Fruit fly (Drosophila melanogaster) whole organism, embryonic: ENCODE results near the gene Atg12.

Experiments
- Ada2b ChIP-seq: fragments of 200-800 bp; sonication (Bioruptor generic); IDR thresholded peaks from 2 replicates; pipeline ENCODE4 v1.3.6; 2022; ENCODE audit warnings: missing biosample characterization, missing genetic modification characterization
- B-H1 ChIP-seq: fragments of 200-800 bp; sonication (Bioruptor generic); IDR thresholded peaks from 3 replicates; pipeline ENCODE4 v1.3.6; 2022; ENCODE audit warnings: missing biosample characterization, missing genetic modification characterization
- B-H2 ChIP-seq: fragments of 200-800 bp; sonication (Bioruptor generic); optimal IDR thresholded peaks from 2 replicates; lab custom pipeline; 2018; ENCODE audit warnings: missing biosample characterization, mild to moderate bottlenecking, missing genetic modification characterization
- Bdp1 ChIP-seq: fragments of 200-800 bp; sonication (Bioruptor generic); optimal IDR thresholded peaks from 3 replicates; lab custom pipeline; 2016; ENCODE audit warnings: missing biosample characterization, missing genetic modification characterization
- C15 ChIP-seq: fragments of 200-800 bp; sonication (Bioruptor generic); IDR thresholded peaks from 3 replicates; pipeline ENCODE4 v1.3.6; 2022; ENCODE audit warnings: missing biosample characterization, missing genetic modification characterization
- CG10565 ChIP-seq: fragments of 200-800 bp; sonication (Bioruptor generic); optimal IDR thresholded peaks from 3 replicates; lab custom pipeline; 2016; ENCODE audit warnings: missing biosample characterization, mild to moderate bottlenecking, missing genetic modification characterization
- CG11398 ChIP-seq: fragments of 200-800 bp; sonication (Bioruptor generic); optimal IDR thresholded peaks from 2 replicates; lab custom pipeline; 2016; ENCODE audit warnings: missing biosample characterization, missing genetic modification characterization
- CG12104 ChIP-seq: fragments of 200-800 bp; sonication (Bioruptor generic); optimal IDR thresholded peaks from 3 replicates; lab custom pipeline; 2016; ENCODE audit warnings: missing biosample characterization, missing genetic modification characterization
- CG1233 ChIP-seq: fragments of 200-800 bp; sonication (Bioruptor generic); optimal IDR thresholded peaks from 4 replicates; lab custom pipeline; 2018; ENCODE audit warnings: missing biosample characterization, mild to moderate bottlenecking, missing genetic modification characterization
- CG12659 ChIP-seq: fragments of 200-800 bp; sonication (Bioruptor generic); optimal IDR thresholded peaks from 3 replicates; lab custom pipeline; 2017; ENCODE audit warnings: mild to moderate bottlenecking, missing biosample characterization, missing genetic modification reagents, missing genetic modification characterization
- CG14441 ChIP-seq: fragments of 200-800 bp; sonication (Bioruptor generic); IDR thresholded peaks from 2 replicates; pipeline ENCODE4 v1.3.6; 2022; ENCODE audit warnings: missing biosample characterization, missing genetic modification characterization
- CG16815 ChIP-seq: fragments of 200-800 bp; sonication (Bioruptor generic); optimal IDR thresholded peaks from 3 replicates; lab custom pipeline; 2017; ENCODE audit warnings: missing biosample characterization, mild to moderate bottlenecking, missing genetic modification characterization
- CG17186 ChIP-seq: fragments of 200-800 bp; sonication (Bioruptor generic); optimal IDR thresholded peaks from 3 replicates; lab custom pipeline; 2017; ENCODE audit warnings: missing biosample characterization, missing genetic modification reagents, missing genetic modification characterization
- CG17385 ChIP-seq: fragments of 200-800 bp; sonication (Bioruptor generic); optimal IDR thresholded peaks from 3 replicates; lab custom pipeline; 2018; ENCODE audit warnings: missing biosample characterization, mild to moderate bottlenecking, missing genetic modification characterization
- CG2129 ChIP-seq: fragments of 200-800 bp; sonication (Bioruptor generic); IDR thresholded peaks from 2 replicates; pipeline ENCODE4 v1.3.6; 2022; ENCODE audit warnings: missing biosample characterization, missing genetic modification characterization; ENCODE audit not compliant: partially characterized antibody
- CG2199 ChIP-seq: fragments of 200-800 bp; sonication (Bioruptor generic); IDR thresholded peaks from 3 replicates; pipeline ENCODE4 v1.3.6; 2022; ENCODE audit warnings: missing biosample characterization, missing genetic modification characterization
- CG3281 ChIP-seq: fragments of 200-800 bp; sonication (Bioruptor generic); optimal IDR thresholded peaks from 3 replicates; lab custom pipeline; 2017; ENCODE audit warnings: missing biosample characterization, mild to moderate bottlenecking, missing genetic modification characterization
- CG33557 ChIP-seq: fragments of 200-800 bp; sonication (Bioruptor generic); optimal IDR thresholded peaks from 2 replicates; lab custom pipeline; 2019; ENCODE audit warnings: missing biosample characterization, mild to moderate bottlenecking, missing genetic modification characterization, moderate library complexity
- CG6654 ChIP-seq: fragments of 200-800 bp; sonication (Bioruptor generic); optimal IDR thresholded peaks from 2 replicates; lab custom pipeline; 2017; ENCODE audit warnings: missing biosample characterization, mild to moderate bottlenecking, missing genetic modification characterization
- CG6765 ChIP-seq: fragments of 200-800 bp; sonication (Bioruptor generic); optimal IDR thresholded peaks from 3 replicates; lab custom pipeline; 2017; ENCODE audit warnings: missing biosample characterization, mild to moderate bottlenecking, missing genetic modification characterization
- CG7963 ChIP-seq: fragments of 200-800 bp; sonication (Bioruptor generic); IDR thresholded peaks from 3 replicates; pipeline ENCODE4 v1.3.6; 2022; ENCODE audit warnings: missing biosample characterization, missing genetic modification characterization; ENCODE audit not compliant: partially characterized antibody
- CG7987 ChIP-seq: fragments of 200-800 bp; sonication (Bioruptor generic); optimal IDR thresholded peaks from 2 replicates; lab custom pipeline; 2018; ENCODE audit warnings: missing biosample characterization, mild to moderate bottlenecking, missing genetic modification characterization, moderate library complexity
- CG8290 ChIP-seq, 3 experiments: fragments of 200-800 bp; sonication (Bioruptor generic); optimal IDR thresholded peaks; 2 replicates each; lab custom pipeline; 2016 to 2019; ENCODE audit warnings: missing biosample characterization in 3 of 3, missing genetic modification characterization in 3 of 3, mild to moderate bottlenecking in 2 of 3, moderate library complexity in 1 of 3
- CG9609 ChIP-seq: fragments of 200-800 bp; sonication (Bioruptor generic); optimal IDR thresholded peaks from 3 replicates; lab custom pipeline; 2016; ENCODE audit warnings: missing biosample characterization, missing genetic modification characterization
- D ChIP-seq, 2 experiments: fragments of 200-800 bp in 1 of 2; fragments of >200 bp in 1 of 2; sonication (Bioruptor generic) in 1 of 2; optimal IDR thresholded peaks; 2 replicates in 1 of 2; 3 replicates in 1 of 2; lab custom pipeline; 2017; ENCODE audit warnings: mild to moderate bottlenecking in 1 of 2, missing biosample characterization in 1 of 2, missing genetic modification characterization in 1 of 2, missing genetic modification reagents in 1 of 2
- Dip3 ChIP-seq: fragments of 200-800 bp; sonication (Bioruptor generic); optimal IDR thresholded peaks from 3 replicates; lab custom pipeline; 2016; ENCODE audit warnings: missing biosample characterization, missing genetic modification characterization
- Dll ChIP-seq: fragments of 200-800 bp; sonication (Bioruptor generic); IDR thresholded peaks from 4 replicates; pipeline ENCODE4 v1.3.6; 2022; ENCODE audit warnings: missing biosample characterization, missing genetic modification characterization; ENCODE audit not compliant: partially characterized antibody
- Ets65A ChIP-seq: fragments of 200-800 bp; sonication (Bioruptor generic); peaks from one replicate; lab custom pipeline; 2016; ENCODE audit warnings: missing biosample characterization, missing genetic modification characterization
- HHEX ChIP-seq: fragments of 200-800 bp; sonication (Bioruptor generic); optimal IDR thresholded peaks from 3 replicates; lab custom pipeline; 2017; ENCODE audit warnings: missing biosample characterization, mild to moderate bottlenecking, missing genetic modification characterization, missing genetic modification reagents
- Hr39 ChIP-seq: fragments of >200 bp; optimal IDR thresholded peaks from 2 replicates; lab custom pipeline; 2017
- Hsf ChIP-seq: fragments of 200-800 bp; sonication (Bioruptor generic); optimal IDR thresholded peaks from 3 replicates; lab custom pipeline; 2016; ENCODE audit warnings: missing biosample characterization, missing genetic modification characterization
- Jarid2 ChIP-seq: fragments of 200-800 bp; sonication (Bioruptor generic); optimal IDR thresholded peaks from 3 replicates; lab custom pipeline; 2017; ENCODE audit warnings: mild to moderate bottlenecking, missing biosample characterization, missing genetic modification reagents, missing genetic modification characterization
- MBD-R2 ChIP-seq: fragments of 200-800 bp; sonication (Bioruptor generic); IDR thresholded peaks from 2 replicates; pipeline ENCODE4 v1.3.6; 2022; ENCODE audit warnings: missing biosample characterization, missing genetic modification characterization
- Mes4 ChIP-seq: fragments of 200-800 bp; sonication (Bioruptor generic); optimal IDR thresholded peaks from 2 replicates; lab custom pipeline; 2016; ENCODE audit warnings: missing biosample characterization, missing genetic modification characterization
- Ravus ChIP-seq: fragments of 200-800 bp; sonication (Bioruptor generic); IDR thresholded peaks from 2 replicates; pipeline ENCODE4 v1.3.6; 2022; ENCODE audit warnings: missing biosample characterization, missing genetic modification characterization
- Sin3A ChIP-seq: fragments of >200 bp; optimal IDR thresholded peaks from 2 replicates; lab custom pipeline; 2018
- Sox100B ChIP-seq: fragments of 200-800 bp; sonication (Bioruptor generic); optimal IDR thresholded peaks from 3 replicates; lab custom pipeline; 2018; ENCODE audit warnings: missing biosample characterization, mild to moderate bottlenecking, missing genetic modification characterization
- Taf1 ChIP-seq: fragments of 200-800 bp; sonication (Bioruptor generic); IDR thresholded peaks from 2 replicates; pipeline ENCODE4 v1.3.6; 2022; ENCODE audit warnings: missing biosample characterization, missing genetic modification characterization
- dmrt11E ChIP-seq: fragments of 200-800 bp; sonication (Bioruptor generic); optimal IDR thresholded peaks from 3 replicates; lab custom pipeline; 2018; ENCODE audit warnings: missing biosample characterization, mild to moderate bottlenecking, missing genetic modification characterization, moderate library complexity
- hbn ChIP-seq: fragments of 200-800 bp; sonication (Bioruptor generic); IDR thresholded peaks from 2 replicates; pipeline ENCODE4 v1.3.6; 2022; ENCODE audit warnings: missing biosample characterization, missing genetic modification characterization; ENCODE audit not compliant: partially characterized antibody
- nerfin-2 ChIP-seq: fragments of 200-800 bp; sonication (Bioruptor generic); IDR thresholded peaks from 2 replicates; pipeline ENCODE4 v1.3.6; 2022; ENCODE audit warnings: missing biosample characterization, missing genetic modification characterization; ENCODE audit not compliant: partially characterized antibody
- schlank ChIP-seq: fragments of 200-800 bp; sonication (Bioruptor generic); optimal IDR thresholded peaks from 2 replicates; lab custom pipeline; 2018; ENCODE audit warnings: missing biosample characterization, mild to moderate bottlenecking, missing genetic modification characterization
- slou ChIP-seq: fragments of 200-800 bp; sonication (Bioruptor generic); optimal IDR thresholded peaks from 3 replicates; lab custom pipeline; 2016; ENCODE audit warnings: missing biosample characterization, missing genetic modification characterization
- sna ChIP-seq: fragments of 200-800 bp; sonication (Bioruptor generic); IDR thresholded peaks from 2 replicates; pipeline ENCODE4 v1.3.6; 2022; ENCODE audit warnings: missing biosample characterization, missing genetic modification characterization; ENCODE audit not compliant: partially characterized antibody
- stc ChIP-seq: fragments of 200-800 bp; sonication (Bioruptor generic); IDR thresholded peaks from 2 replicates; pipeline ENCODE4 v1.3.6; 2022; ENCODE audit warnings: missing biosample characterization, missing genetic modification characterization
- tin ChIP-seq: fragments of 200-800 bp; sonication (Bioruptor generic); optimal IDR thresholded peaks from 3 replicates; lab custom pipeline; 2016; ENCODE audit warnings: missing biosample characterization, missing genetic modification characterization
- usp ChIP-seq: fragments of >200 bp; optimal IDR thresholded peaks from 2 replicates; lab custom pipeline; 2017; ENCODE audit warnings: missing biosample characterization, missing genetic modification characterization
- wek ChIP-seq: fragments of 200-800 bp; sonication (Bioruptor generic); optimal IDR thresholded peaks from 3 replicates; lab custom pipeline; 2018; ENCODE audit warnings: missing biosample characterization, mild to moderate bottlenecking, missing genetic modification characterization, moderate library complexity
- zen2 ChIP-seq: fragments of 200-800 bp; sonication (Bioruptor generic); IDR thresholded peaks from 3 replicates; pipeline ENCODE4 v1.3.6; 2022; ENCODE audit warnings: missing biosample characterization, missing genetic modification characterization; ENCODE audit not compliant: partially characterized antibody

The Atg12 gene

dm6 chr3L:12124975-12125374 is 11.8 kb upstream of the Atg12 start, which contains the start of gene yps (continued):
- TF ChIP-seq tin (GFP tag; lab: Kevin White, UChicago), result peak; percentile 88
- peak; percentile 84 for TF ChIP-seq CG14441 (GFP tag; lab: Robert Waterston, UW)
- TF ChIP-seq Ada2b, result peak; percentile 77; the same call in 1 of the 2 replicates
- TF ChIP-seq dmrt11E (tag; lab: Kevin White, UChicago), result peak; percentile 81
- peak; percentile 91 for TF ChIP-seq CG8290 (GFP tag; optimal IDR thresholded peaks at IDR 0.05; lab: Kevin White, UChicago)
- peak; percentile 88 to 99 for TF ChIP-seq CG8290 (tag; optimal IDR thresholded peaks at IDR 0.05; lab: Kevin White, UChicago)
- no peak for TF ChIP-seq usp
- peak; percentile 39; the same call in 1 of the 2 replicates for TF ChIP-seq Taf1 (GFP tag; lab: Robert Waterston, UW)
- peak; percentile 28 for TF ChIP-seq Sin3A (lab: Kevin White, UChicago)
- peak; percentile 96 for TF ChIP-seq CG12104 (GFP tag; lab: Kevin White, UChicago)
- TF ChIP-seq Hsf (GFP tag; lab: Kevin White, UChicago), result peak; percentile 90
- TF ChIP-seq Ets65A, result peak; percentile 99
- peak; percentile 33; the same call in 1 of the 2 replicates for TF ChIP-seq CG2129 (GFP tag; lab: Robert Waterston, UW)
- peak; percentile 90 for TF ChIP-seq C15
- peak; percentile 74; the same call in 2 of the 3 replicates for TF ChIP-seq B-H1 (GFP tag; lab: Robert Waterston, UW)
- TF ChIP-seq CG16815 (GFP tag; lab: Kevin White, UChicago), result peak; percentile 55
- peak; percentile 92 for TF ChIP-seq CG17385 (GFP tag; lab: Kevin White, UChicago)
- TF ChIP-seq MBD-R2, result peak; percentile 78; the same call in 1 of the 2 replicates
- peak; percentile 67 for TF ChIP-seq hbn
- TF ChIP-seq CG3281 (GFP tag; lab: Kevin White, UChicago), result peak; percentile 97
- TF ChIP-seq Dip3 (GFP tag; lab: Kevin White, UChicago), result peak; percentile 84
- peak; percentile 90 for TF ChIP-seq CG9609 (GFP tag; lab: Kevin White, UChicago)
- TF ChIP-seq wek (GFP tag; lab: Kevin White, UChicago), result peak; percentile 96
- TF ChIP-seq stc, result peak; percentile 94
- peak; percentile 100 for TF ChIP-seq CG17186 (GFP tag; lab: Kevin White, UChicago)
- TF ChIP-seq CG7987 (GFP tag; lab: Kevin White, UChicago), result peak; percentile 100
- TF ChIP-seq sna, result peak; percentile 29; the same call in 1 of the 2 replicates
- no peak for TF ChIP-seq Hr39 (lab: Kevin White, UChicago)
- TF ChIP-seq Jarid2 (GFP tag; lab: Kevin White, UChicago), result peak; percentile 85
- no peak for TF ChIP-seq D (optimal IDR thresholded peaks at IDR 0.05; lab: Kevin White, UChicago)
- peak; percentile 89 for TF ChIP-seq D (GFP tag; optimal IDR thresholded peaks at IDR 0.05; lab: Kevin White, UChicago)
- TF ChIP-seq Dll (GFP tag; lab: Robert Waterston, UW), result peak; percentile 69; the same call in 3 of the 4 replicates
- peak; percentile 65 for TF ChIP-seq Ravus
- peak; percentile 75 for TF ChIP-seq CG7963 (GFP tag; lab: Robert Waterston, UW)
- peak; percentile 98 for TF ChIP-seq B-H2 (GFP tag; lab: Kevin White, UChicago)
- peak; percentile 95 for TF ChIP-seq CG33557
- peak; percentile 99 for TF ChIP-seq CG6765
- TF ChIP-seq CG2199 (GFP tag; lab: Robert Waterston, UW), result peak; percentile 59; the same call in 2 of the 3 replicates
- peak; percentile 98 for TF ChIP-seq CG12659
- TF ChIP-seq zen2 (GFP tag; lab: Robert Waterston, UW), result no peak; the same call in 1 of the 3 replicates
- TF ChIP-seq schlank (tag; lab: Kevin White, UChicago), result peak; percentile 97
- TF ChIP-seq CG11398 (GFP tag; lab: Kevin White, UChicago), result peak; percentile 96
- TF ChIP-seq Bdp1 (GFP tag; lab: Kevin White, UChicago), result peak; percentile 88
- peak; percentile 97 for TF ChIP-seq HHEX (GFP tag; lab: Kevin White, UChicago)
- TF ChIP-seq slou (GFP tag; lab: Kevin White, UChicago), result peak; percentile 80
- TF ChIP-seq nerfin-2 (GFP tag; lab: Robert Waterston, UW), result 0 out of 2 replicates have a peak, but pooled peaks have one; percentile 24
- peak; percentile 98 for TF ChIP-seq CG1233 (GFP tag; lab: Kevin White, UChicago)
- no peak for TF ChIP-seq CG10565 (GFP tag; lab: Kevin White, UChicago)
- TF ChIP-seq Sox100B (GFP tag; lab: Kevin White, UChicago), result peak; percentile 92
- peak; percentile 97 for TF ChIP-seq Mes4 (GFP tag; lab: Kevin White, UChicago)
- peak; percentile 74 for TF ChIP-seq CG6654 (GFP tag; lab: Kevin White, UChicago)
